Fruit fly (Drosophila melanogaster): ENCODE measurements around the gene CG3457.

Gene CG3457

DNA sequence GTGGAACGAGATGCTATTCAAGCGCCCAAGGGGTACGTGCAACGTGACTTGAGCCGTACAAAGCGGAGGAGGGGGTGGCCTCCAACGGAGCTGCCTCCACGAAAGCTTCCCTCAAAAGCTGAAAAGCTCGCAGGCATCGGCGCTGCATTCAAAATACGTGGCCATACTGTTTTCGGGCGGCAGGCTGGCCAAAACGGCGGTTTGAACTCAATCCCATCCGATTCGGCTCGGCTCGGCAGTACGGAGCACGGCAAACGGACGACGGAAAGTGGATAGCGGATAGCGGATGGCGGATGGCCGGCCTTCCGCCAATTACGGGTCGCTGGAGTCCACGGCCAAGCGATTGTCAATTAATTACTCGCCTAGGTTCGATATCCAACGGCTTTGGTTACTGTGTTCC is 1.3 kb downstream of the CG3457 start, which contains the start of gene Mct1:
Gene Mct1 (plus strand): TSS at position 301 of the 400 bp plus-strand sequence.
- no peak for TF ChIP-seq noc (tag; optimal IDR thresholded peaks at IDR 0.05)

DNA sequence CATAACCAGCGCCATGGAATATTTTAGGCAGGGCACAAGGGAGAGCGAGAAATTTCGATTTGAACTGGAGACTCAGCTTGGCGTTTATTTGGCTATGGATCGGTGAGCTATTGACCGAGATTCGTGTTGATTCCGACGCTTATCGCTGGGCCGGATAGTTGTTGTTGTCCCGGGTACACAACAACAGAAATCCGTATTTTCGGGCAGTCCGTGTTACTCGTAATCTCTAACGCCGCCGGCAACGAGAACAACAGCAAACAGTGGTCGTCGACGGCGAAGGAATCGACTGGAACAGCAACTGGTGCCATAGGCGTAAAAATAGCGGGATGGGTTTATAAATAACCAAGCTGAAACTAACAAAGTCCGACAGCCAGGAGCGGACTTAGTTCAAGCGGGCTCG is 4.3 kb downstream of the CG3457 start:
- TF ChIP-seq noc (tag; optimal IDR thresholded peaks at IDR 0.05): no peak

DNA sequence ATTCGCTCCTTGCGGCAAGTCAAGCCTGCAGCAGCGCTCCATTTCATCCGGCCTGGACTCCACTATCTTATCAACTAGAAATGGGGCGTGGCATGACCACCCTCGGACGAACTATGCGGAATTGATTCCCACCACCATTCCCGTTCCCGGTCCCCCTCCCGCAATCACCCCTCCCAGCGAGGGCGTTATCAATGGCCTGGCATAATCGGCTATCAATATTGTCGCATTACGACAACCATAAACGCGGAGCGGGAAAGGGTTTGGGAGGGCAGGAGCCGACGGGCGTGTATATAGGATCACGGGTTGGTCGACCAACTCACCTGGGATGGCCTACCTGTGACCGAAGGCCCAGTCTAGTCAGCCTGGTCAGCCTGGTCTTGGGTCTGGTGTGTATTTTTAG is 5.5 kb downstream of the CG3457 start:
- no peak for TF ChIP-seq noc (tag; optimal IDR thresholded peaks at IDR 0.05)

DNA sequence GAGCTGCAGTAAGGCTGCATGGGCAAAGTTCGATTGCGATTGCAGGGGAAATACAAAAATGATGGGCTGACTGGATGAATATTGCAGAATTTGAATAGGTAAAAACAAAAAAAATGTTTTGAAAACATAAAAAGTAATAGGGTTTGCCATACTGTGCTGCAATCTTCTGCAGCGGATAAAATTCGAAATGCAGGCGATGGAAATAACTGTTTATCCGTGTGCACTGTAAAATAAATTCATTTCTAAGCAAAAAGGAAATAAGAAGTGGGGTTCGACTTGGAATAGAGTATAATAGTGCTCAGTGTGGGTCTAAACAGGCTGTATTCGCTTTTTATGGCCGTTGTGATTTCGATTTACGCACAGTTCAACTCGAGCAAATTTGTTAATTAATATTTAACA is 6.2 kb downstream of the CG3457 start, which contains the start of gene CG14053:
Gene CG14053 (minus strand): TSS at position 101 of the 399 bp plus-strand sequence.
- TF ChIP-seq noc (tag; optimal IDR thresholded peaks at IDR 0.05): no peak

DNA sequence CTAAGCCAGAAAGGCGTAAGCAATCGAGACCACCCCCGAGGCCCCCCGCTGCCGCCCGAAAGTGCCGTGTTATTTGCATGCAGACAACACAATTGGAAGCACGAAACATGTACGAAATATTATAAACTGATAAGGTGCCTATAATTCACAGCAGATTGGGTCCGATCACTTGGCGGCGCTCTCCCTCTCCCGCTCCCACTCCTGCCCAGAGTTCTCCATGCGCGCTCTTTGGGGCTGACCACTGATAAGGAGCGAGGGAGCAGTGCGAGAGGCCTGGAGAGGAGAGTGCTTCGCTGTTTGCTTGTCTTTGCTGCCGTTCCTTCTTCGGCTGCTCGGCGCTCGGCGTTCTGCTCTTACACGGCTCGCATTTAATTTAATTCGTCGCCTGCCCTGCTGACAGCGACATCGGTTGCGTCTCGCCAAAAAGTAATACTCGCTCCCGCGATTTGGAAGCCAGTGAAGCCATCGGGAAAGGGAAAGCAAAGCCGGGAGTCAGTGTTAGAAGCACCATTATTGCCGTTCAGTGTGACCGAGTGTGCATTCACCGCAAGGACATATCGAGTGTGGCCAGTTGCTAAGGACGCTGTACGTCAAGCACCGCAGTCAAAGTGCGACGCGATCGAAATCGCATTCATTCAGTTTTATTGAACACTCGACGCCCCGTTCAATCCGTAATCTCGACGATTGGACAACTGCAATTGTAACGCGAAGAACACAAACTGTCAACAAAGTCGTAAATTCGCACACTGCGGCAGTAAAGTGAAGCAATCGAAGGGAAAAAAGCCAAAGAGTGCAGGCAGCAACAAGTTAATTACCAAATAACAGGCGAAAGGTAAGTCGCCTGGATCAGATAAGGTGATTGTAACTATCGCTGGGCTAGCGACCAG is 6.8 kb downstream of the CG3457 start:
- peak; percentile 49 for TF ChIP-seq noc (tag; optimal IDR thresholded peaks at IDR 0.05)

DNA sequence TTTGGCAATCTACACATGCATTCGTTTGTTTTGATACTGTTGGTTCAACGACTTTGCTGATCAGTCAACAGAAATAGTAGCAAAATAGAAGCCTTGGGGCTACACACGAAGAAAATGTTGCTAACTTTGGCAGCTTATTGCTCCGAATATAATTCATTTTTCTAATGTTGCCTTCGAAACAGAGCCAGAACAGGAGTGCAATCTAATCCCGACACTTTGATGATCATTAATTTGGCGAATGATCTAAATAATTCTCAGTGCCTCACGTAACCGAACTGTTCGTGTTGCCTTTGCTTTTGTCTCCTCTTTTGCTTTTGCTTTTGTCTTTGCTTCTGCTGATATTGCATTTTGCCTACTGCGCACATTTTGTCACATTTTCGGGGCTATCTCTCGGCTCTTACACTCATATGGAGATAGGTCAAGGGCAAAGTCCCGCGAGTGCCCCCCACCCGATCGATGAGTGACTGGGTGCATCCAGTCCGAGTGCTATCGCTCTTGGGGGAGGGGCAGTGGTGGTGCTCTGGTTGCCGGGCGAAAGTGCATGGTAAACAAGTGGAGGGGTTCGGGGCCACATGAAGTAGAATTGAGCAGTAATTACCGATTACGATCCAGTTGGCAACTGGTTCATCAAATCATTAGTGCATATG is 8.6 kb downstream of the CG3457 start:
- no peak for TF ChIP-seq noc (tag; optimal IDR thresholded peaks at IDR 0.05)

DNA sequence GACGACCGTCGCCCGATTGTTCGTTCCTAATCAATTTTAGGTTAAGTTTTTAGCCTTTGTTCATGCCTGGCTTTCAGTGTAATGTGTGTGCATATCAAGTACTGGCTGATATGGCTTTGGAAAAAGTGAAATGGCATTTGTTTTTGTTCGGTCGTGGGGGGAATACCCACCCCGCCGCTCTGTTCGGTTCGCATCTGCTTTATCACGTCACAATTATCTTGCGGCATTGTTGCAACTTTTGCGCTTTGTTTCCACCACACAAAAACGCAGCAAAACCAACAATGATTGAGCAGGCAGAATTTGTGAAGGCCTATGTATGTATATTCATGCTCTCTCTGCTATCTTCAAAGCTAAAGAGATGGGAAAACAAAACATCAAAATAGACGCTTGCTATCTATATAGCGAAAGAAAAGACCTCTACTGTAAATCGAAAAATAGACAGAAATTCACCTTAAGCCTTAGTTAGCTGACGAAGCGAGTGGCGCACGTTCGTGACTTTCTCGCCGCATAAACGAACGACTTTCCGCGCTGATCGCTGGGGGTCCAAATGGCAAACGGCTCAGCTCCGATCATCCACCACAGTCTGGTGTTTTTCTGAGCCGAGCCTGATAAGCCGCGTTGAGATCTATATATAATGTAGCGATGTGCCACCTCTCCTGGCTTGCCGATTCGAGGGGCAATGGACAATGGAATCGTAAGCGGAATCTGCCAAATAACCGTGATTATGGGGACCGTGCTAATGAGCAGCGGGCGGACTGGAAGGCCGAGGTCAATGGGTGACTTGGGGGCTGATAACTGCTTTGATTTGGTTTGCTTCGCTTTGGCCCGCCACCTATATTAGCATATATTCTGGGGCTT is 10.0 kb downstream of the CG3457 start:
- no peak for TF ChIP-seq noc (tag; optimal IDR thresholded peaks at IDR 0.05)

DNA sequence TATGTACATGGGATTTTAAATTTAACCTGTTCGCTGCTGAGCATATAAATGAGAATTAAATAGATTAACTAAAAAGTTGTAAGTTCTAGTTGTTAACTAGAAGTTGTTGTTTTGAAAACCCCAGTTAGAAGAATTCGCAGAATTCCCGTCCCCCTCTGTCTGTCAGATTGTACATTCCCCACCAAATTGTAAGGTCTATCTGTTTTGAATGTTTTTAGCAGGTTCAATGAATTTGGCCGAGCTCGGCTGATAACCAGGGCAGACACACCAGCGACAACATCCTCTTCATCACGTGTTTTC is 10.6 kb downstream of the CG3457 start:
- TF ChIP-seq noc (tag; optimal IDR thresholded peaks at IDR 0.05): no peak

DNA sequence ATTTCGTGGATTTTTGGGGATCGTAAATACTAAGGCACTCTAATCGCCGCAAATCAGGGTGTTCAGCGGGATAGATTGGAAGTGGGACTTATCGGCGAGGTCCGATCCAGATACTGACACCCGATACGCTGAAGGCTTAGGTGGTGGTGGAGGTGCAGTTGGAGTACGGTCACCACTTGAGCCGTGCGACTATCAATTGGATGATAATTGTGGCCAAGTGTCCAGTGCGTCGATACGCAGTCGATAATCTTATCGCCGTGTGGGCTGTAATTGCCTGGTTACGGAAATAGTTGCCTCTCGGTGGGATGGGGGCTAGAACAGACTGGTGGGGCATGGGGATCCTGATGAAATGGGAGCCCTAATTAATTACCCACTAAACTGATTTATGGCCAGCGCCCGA is 11.7 kb downstream of the CG3457 start:
- TF ChIP-seq noc (tag; optimal IDR thresholded peaks at IDR 0.05): peak; percentile 33

DNA sequence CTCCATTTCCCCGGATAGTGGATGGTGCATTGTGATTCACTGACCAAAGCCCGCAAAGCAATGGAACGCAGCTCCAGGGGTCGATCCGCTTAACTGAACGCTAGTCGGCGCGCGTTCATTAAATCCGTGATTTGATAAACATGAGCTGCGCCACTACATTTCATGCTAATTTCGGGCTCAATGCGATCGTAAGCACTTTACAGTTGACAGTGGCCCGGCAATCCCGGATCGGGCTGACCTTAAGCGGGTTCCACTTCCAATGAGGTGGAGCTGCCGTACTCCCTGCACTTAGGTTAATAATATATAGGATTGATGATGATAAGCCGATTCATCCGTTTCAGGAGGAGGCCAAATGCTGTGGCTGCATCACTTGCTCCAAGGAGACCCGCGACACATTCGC is 16.1 kb downstream of the CG3457 start, which contains the start of gene FarO:
Gene FarO (minus strand): TSS at position 101 of the 400 bp plus-strand sequence.
- TF ChIP-seq noc (tag; optimal IDR thresholded peaks at IDR 0.05): no peak

DNA sequence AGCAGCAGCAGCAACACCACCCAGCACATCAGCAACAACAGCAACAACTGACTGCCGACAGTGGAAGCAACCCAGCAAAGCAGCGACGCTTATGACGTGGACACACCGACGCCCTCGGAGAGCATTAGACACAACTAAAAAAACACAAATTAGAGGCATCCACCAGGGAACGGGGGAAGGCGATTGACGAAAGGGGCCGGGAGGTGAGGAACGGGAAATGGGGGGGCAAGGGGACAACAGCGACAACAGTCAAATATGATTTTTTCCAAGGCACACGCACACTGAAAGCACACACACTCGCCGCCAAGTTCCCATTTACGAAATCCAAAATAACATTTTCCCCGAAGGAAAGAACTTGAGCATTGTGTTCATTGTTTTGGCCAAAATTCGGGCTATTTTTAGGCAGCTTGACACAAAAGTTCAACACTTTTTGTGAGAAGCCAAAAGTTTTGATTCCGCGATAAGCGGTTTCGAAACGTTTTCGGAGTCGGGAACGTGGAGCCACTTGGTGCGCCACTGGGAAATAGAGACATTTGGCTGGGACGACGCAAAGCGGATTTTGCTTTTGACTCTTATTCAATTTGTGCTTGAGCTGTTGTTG is 21.1 kb downstream of the CG3457 start:
- TF ChIP-seq noc (tag; optimal IDR thresholded peaks at IDR 0.05): no peak

DNA sequence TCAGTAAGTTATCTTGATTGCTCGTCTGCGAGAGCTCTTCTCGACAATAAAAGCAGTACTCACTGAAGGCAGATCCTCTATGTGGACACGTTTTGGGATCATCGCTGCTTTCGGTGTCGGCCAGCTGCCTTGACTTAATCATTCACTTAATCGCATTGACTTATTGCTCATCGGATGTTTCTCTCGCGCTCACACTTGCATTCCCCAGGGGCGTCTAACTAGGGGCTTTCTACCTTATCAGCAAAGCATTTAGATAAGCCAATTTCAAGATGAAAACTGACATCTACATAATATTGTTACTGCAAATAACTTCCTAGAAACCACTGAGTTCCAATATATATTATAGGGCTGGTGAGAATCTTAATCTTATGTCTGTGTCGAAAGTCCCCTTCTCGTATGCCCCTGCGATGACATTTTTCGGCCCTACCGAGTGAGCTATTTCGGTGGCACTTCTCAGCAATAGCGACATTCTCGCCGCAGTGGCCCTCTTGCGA is 24.8 kb downstream of the CG3457 start:
- no peak for TF ChIP-seq noc (tag; optimal IDR thresholded peaks at IDR 0.05)

DNA sequence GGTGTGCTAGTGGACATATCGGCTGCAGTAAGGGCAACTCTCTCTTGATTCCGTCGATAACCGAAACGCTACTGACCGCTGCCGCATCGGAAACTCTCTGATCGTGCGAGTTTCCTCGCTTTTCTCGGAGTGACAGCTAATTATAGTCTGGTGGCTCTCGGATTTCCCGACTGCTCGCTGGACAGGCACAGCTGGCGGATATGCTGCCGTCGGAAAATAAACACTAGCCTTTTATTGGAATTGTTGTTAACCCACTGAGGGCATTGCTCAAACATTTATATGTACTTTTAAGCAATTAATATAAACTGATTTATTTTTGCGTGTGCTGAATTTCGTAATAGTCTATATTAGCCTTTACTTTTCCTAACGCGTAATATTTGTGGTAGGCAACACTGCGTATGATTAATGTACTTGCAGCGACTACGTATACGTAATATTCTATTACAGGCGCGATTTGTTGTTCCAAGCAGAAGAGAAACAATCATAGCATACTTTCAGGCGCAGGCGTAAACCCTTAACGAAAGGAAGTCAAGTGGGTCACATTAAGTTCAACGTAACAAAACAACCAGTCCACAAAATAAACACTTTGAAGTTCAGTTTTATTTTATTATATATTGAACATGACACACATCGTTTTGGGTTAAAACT is 26.3 kb downstream of the CG3457 start, which contains the start of gene SmydA-8:
Gene SmydA-8 (minus strand): TSS at position 51 of the 648 bp plus-strand sequence.
- TF ChIP-seq noc (tag; optimal IDR thresholded peaks at IDR 0.05): no peak

DNA sequence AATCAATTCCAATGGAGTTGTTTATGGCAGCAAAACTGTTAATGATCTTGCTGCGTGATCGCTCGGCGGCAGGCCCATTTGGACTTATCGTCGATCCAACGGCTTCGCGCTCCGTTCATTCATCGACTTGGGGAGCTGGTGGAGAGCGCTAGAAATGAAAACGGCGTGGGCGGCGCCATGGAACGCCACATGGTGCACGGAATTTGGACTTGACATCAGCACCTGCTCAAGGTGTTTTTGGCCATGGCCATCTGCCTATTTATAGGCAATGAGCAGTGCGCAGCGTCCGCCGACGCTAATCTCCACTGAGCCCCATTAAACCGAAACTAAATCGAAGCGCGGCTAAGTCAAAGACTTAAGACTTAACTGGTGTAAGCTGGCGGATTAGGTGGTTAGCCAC is 30.8 kb downstream of the CG3457 start:
- no peak for TF ChIP-seq noc (tag; optimal IDR thresholded peaks at IDR 0.05)

DNA sequence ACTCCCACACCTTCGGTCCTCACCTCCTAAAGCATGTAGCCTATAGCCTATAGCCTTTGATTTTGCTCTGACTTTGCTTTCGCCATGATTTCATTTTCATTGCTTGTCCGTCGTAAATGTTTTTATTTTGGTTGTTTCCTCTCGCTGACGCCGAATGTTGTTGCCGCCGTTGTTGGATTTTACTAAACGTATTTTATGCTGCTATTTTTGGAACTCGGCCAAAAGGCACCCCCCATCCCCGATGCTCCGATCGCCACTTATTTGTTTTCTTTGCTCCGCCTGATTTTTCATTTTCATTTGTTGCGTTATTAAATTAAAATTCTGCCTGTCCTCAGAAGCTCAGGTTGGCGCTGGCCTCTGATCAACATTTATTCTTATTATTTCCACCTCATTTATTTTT is 31.6 kb downstream of the CG3457 start:
- TF ChIP-seq noc (tag; optimal IDR thresholded peaks at IDR 0.05): no peak
